Worm (Caenorhabditis elegans) whole organism, L2 larva: ENCODE data around the gene C54E10.10.

Source experiments
- C34F6.9 ChIP-seq: fragments of 150-350 bp; optimal IDR thresholded peaks from 2 replicates; lab custom pipeline; 2014; ENCODE audit warnings: missing biosample characterization, missing genetic modification characterization
- F13H6.1 ChIP-seq: sonication (generic microtip); optimal IDR thresholded peaks from 2 replicates; lab custom pipeline; 2016; ENCODE audit warnings: missing genetic modification characterization, missing compliant biosample characterization
- Y55F3AM.14 ChIP-seq: fragments of 200-800 bp; sonication (Bioruptor generic); optimal IDR thresholded peaks from 2 replicates; lab custom pipeline; 2018; ENCODE audit warnings: mild to moderate bottlenecking, missing genetic modification characterization, missing compliant biosample characterization
- ZK546.5 ChIP-seq: sonication (generic microtip); optimal IDR thresholded peaks from 2 replicates; lab custom pipeline; 2017; ENCODE audit warnings: missing biosample characterization, missing genetic modification characterization
- alr-1 ChIP-seq: fragments of 150-350 bp; optimal IDR thresholded peaks from 2 replicates; lab custom pipeline; 2014; ENCODE audit warnings: missing biosample characterization, missing genetic modification characterization
- aly-2 ChIP-seq: fragments of 150-350 bp; optimal IDR thresholded peaks from 2 replicates; lab custom pipeline; 2014; ENCODE audit warnings: missing biosample characterization, missing genetic modification characterization
- ama-1 ChIP-seq: fragments of 150-350 bp; optimal IDR thresholded peaks from 2 replicates; lab custom pipeline; 2018; ENCODE audit warnings: inconsistent platforms
- blmp-1 ChIP-seq: sonication (generic microtip); optimal IDR thresholded peaks from 2 replicates; lab custom pipeline; 2017; ENCODE audit warnings: missing genetic modification characterization, mild to moderate bottlenecking, missing compliant biosample characterization, antibody characterized with exemption, moderate library complexity; ENCODE audit not compliant: insufficient read depth
- ceh-16 ChIP-seq: fragments of 150-350 bp; optimal IDR thresholded peaks from 2 replicates; lab custom pipeline; 2014; ENCODE audit warnings: missing biosample characterization, missing genetic modification characterization
- ceh-82 ChIP-seq: fragments of 150-350 bp; optimal IDR thresholded peaks from 2 replicates; lab custom pipeline; 2014; ENCODE audit warnings: missing biosample characterization, missing genetic modification characterization
- crh-2 ChIP-seq: sonication (generic microtip); optimal IDR thresholded peaks from 2 replicates; lab custom pipeline; 2017; ENCODE audit warnings: missing biosample characterization, missing genetic modification characterization
- elt-1 ChIP-seq: fragments of 150-350 bp; optimal IDR thresholded peaks from 2 replicates; lab custom pipeline; 2014; ENCODE audit warnings: missing biosample characterization, missing genetic modification characterization
- elt-3 ChIP-seq: sonication (generic microtip); optimal IDR thresholded peaks from 2 replicates; lab custom pipeline; 2017; ENCODE audit warnings: missing biosample characterization, missing genetic modification characterization
- fos-1 ChIP-seq: fragments of 150-350 bp; optimal IDR thresholded peaks from 2 replicates; lab custom pipeline; 2014; ENCODE audit warnings: missing biosample characterization, missing genetic modification characterization
- gmeb-1 ChIP-seq: fragments of 150-350 bp; optimal IDR thresholded peaks from 2 replicates; lab custom pipeline; 2014; ENCODE audit warnings: missing biosample characterization, missing genetic modification characterization
- lin-11 ChIP-seq: fragments of 150-350 bp; sonication (generic microtip); optimal IDR thresholded peaks from 2 replicates; lab custom pipeline; 2014; ENCODE audit warnings: missing biosample characterization, missing genetic modification characterization, inconsistent platforms, mixed read lengths
- lin-13 ChIP-seq: fragments of 150-350 bp; optimal IDR thresholded peaks from 2 replicates; lab custom pipeline; 2014; ENCODE audit warnings: missing biosample characterization, missing genetic modification reagents, missing genetic modification characterization
- lsy-2 ChIP-seq, 2 experiments: fragments of 150-350 bp in 1 of 2; sonication (generic microtip) in 1 of 2; optimal IDR thresholded peaks; 2 replicates each; lab custom pipeline; 2014 to 2017; ENCODE audit warnings: missing biosample characterization in 2 of 2, missing genetic modification characterization in 2 of 2
- mab-5 ChIP-seq: fragments of 150-350 bp; optimal IDR thresholded peaks from 2 replicates; lab custom pipeline; 2014; ENCODE audit warnings: missing biosample characterization, missing genetic modification characterization
- mbf-1 ChIP-seq: sonication (generic microtip); optimal IDR thresholded peaks from 2 replicates; lab custom pipeline; 2017; ENCODE audit warnings: missing biosample characterization, missing genetic modification characterization
- mdl-1 ChIP-seq, 2 experiments: fragments of 150-350 bp in 1 of 2; sonication (generic microtip) in 1 of 2; optimal IDR thresholded peaks; 2 replicates each; lab custom pipeline; 2017; ENCODE audit warnings: missing biosample characterization in 2 of 2, missing genetic modification characterization in 2 of 2
- nhr-10 ChIP-seq: sonication (generic microtip); optimal IDR thresholded peaks from 2 replicates; lab custom pipeline; 2017; ENCODE audit warnings: missing biosample characterization, missing genetic modification characterization
- nhr-11 ChIP-seq: fragments of 150-350 bp; optimal IDR thresholded peaks from 2 replicates; lab custom pipeline; 2014; ENCODE audit warnings: missing biosample characterization, missing genetic modification characterization
- nhr-12 ChIP-seq: fragments of 150-350 bp; optimal IDR thresholded peaks from 2 replicates; lab custom pipeline; 2014; ENCODE audit warnings: missing biosample characterization, missing genetic modification characterization
- nhr-129 ChIP-seq: fragments of 150-350 bp; optimal IDR thresholded peaks from 2 replicates; lab custom pipeline; 2014; ENCODE audit warnings: missing biosample characterization, missing genetic modification characterization
- nhr-21 ChIP-seq: fragments of 150-350 bp; optimal IDR thresholded peaks from 2 replicates; lab custom pipeline; 2014; ENCODE audit warnings: missing biosample characterization, missing genetic modification characterization
- nhr-23 ChIP-seq: fragments of 150-350 bp; optimal IDR thresholded peaks from 2 replicates; lab custom pipeline; 2014; ENCODE audit warnings: missing biosample characterization, missing genetic modification reagents, missing genetic modification characterization
- nhr-237 ChIP-seq: fragments of 150-350 bp; optimal IDR thresholded peaks from 2 replicates; lab custom pipeline; 2014; ENCODE audit warnings: missing biosample characterization, missing genetic modification characterization
- nhr-25 ChIP-seq: fragments of 150-350 bp; sonication (generic microtip); optimal IDR thresholded peaks from 3 replicates; lab custom pipeline; 2014; ENCODE audit warnings: missing biosample characterization, missing genetic modification characterization
- nhr-6 ChIP-seq: fragments of 150-350 bp; optimal IDR thresholded peaks from 2 replicates; lab custom pipeline; 2014; ENCODE audit warnings: missing biosample characterization, missing genetic modification characterization
- nhr-77 ChIP-seq: fragments of 150-350 bp; optimal IDR thresholded peaks from 2 replicates; lab custom pipeline; 2014; ENCODE audit warnings: missing biosample characterization, missing genetic modification characterization
- peb-1 ChIP-seq: fragments of 150-350 bp; optimal IDR thresholded peaks from 2 replicates; lab custom pipeline; 2014; ENCODE audit warnings: missing biosample characterization, missing genetic modification characterization
- skn-1 ChIP-seq: sonication (generic microtip); optimal IDR thresholded peaks from 2 replicates; lab custom pipeline; 2017; ENCODE audit warnings: missing biosample characterization, missing genetic modification characterization
- sma-3 ChIP-seq: sonication (generic microtip); optimal IDR thresholded peaks from 2 replicates; lab custom pipeline; 2016; ENCODE audit warnings: missing genetic modification reagents, missing genetic modification characterization, missing compliant biosample characterization
- snpc-4 ChIP-seq: fragments of 150-350 bp; optimal IDR thresholded peaks from 2 replicates; lab custom pipeline; 2014; ENCODE audit warnings: missing biosample characterization, missing genetic modification characterization
- unc-55 ChIP-seq: fragments of 150-350 bp; sonication (generic microtip); optimal IDR thresholded peaks from 3 replicates; lab custom pipeline; 2014; ENCODE audit warnings: missing biosample characterization, missing genetic modification reagents, missing genetic modification characterization
- ztf-1 ChIP-seq: fragments of 200-800 bp; sonication (Bioruptor generic); conservative IDR thresholded peaks from 2 replicates; pipeline ENCODE4 v1.3.6; 2022; ENCODE audit warnings: missing genetic modification characterization, missing compliant biosample characterization
- ztf-4 ChIP-seq: fragments of 150-350 bp; optimal IDR thresholded peaks from 2 replicates; lab custom pipeline; 2014; ENCODE audit warnings: missing biosample characterization, missing genetic modification characterization

C54E10.10 gene

DNA sequence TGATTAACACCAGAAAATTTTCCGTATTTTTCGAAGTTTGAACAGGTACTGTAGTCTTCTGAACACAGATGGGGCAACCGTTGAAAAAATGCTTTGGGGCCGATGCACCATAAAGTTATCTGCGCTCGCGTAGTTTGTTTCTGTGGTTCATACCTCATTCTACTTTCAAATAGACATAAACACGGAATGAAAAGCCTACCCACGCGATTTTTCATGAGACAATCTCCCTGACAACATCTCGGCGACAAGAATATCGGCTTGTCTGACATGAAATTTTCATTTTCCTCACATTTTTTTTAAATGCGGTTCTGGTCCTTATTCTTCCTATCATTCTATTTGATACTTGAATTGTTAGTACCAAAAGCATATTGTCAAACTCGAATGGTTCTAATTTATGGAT lies 30.4 kb downstream of the C54E10.10 start, which contains the start of gene clec-257:
clec-257 (plus strand) TSS at position 301 of the 400 bp plus-strand sequence.
- TF ChIP-seq ceh-16 (tag; lab: Kevin White, UChicago) (no peak), nhr-6 (tag; lab: Kevin White, UChicago) (no peak), peb-1 (tag; lab: Kevin White, UChicago) (no peak), mdl-1 (tag; optimal IDR thresholded peaks at IDR 0.05; lab: Kevin White, UChicago) (no peak), lsy-2 (tag; optimal IDR thresholded peaks at IDR 0.05; lab: Kevin White, UChicago) (no peak), F13H6.1 (no peak), nhr-10 (tag; lab: Kevin White, UChicago) (no peak), mab-5 (no peak), alr-1 (tag; lab: Kevin White, UChicago) (no peak), ceh-82 (tag; lab: Kevin White, UChicago) (no peak), nhr-237 (tag; lab: Kevin White, UChicago) (no peak), crh-2 (tag; lab: Kevin White, UChicago) (no peak), ztf-4 (tag; lab: Kevin White, UChicago) (no peak), Y55F3AM.14 (GFP tag; lab: Kevin White, UChicago) (no peak), elt-1 (tag; lab: Kevin White, UChicago) (no peak), snpc-4 (tag; lab: Kevin White, UChicago) (no peak), C34F6.9 (tag; lab: Kevin White, UChicago) (no peak), nhr-21 (tag; lab: Kevin White, UChicago) (no peak), ama-1 (no peak), blmp-1 (no peak)

DNA sequence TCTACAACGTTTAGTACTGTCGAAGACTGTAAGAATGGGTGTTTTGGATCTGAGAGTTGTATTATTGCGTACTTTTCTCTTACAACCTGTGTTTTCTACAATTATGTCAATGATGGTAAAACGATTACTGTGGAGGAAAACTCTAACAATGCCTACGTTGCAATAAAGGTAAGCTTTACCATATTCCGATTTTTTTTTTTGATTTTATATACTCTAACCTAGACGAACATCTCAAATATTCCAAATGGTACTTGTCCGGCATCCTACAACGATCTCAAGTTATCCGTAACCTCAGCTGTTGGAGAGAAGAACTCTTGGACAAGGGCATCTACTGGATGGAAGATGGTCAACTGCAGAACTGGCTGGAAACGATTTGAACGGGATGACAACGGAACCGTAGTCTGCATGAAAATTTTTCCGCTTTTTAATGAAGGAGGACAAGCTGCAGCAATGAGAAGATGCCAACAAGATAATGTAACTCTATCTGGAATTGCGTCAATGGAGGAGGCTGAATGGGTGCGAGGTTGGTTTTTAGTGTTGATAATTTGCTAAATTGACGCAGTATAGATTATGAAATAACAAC lies 31.3 kb downstream of the C54E10.10 start:
- TF ChIP-seq crh-2 (tag; lab: Kevin White, UChicago) (no peak), nhr-25 (tag; lab: Kevin White, UChicago) (no peak), lin-13 (GFP tag; lab: Kevin White, UChicago) (no peak), F13H6.1 (no peak), nhr-11 (no peak), ZK546.5 (tag; lab: Kevin White, UChicago) (no peak), unc-55 (GFP tag; lab: Kevin White, UChicago) (no peak), mbf-1 (no peak), peb-1 (tag; lab: Kevin White, UChicago) (no peak), ama-1 (no peak), elt-3 (tag; lab: Kevin White, UChicago) (no peak), ztf-1 (no peak), nhr-129 (tag; lab: Kevin White, UChicago) (no peak), blmp-1 (no peak)

DNA sequence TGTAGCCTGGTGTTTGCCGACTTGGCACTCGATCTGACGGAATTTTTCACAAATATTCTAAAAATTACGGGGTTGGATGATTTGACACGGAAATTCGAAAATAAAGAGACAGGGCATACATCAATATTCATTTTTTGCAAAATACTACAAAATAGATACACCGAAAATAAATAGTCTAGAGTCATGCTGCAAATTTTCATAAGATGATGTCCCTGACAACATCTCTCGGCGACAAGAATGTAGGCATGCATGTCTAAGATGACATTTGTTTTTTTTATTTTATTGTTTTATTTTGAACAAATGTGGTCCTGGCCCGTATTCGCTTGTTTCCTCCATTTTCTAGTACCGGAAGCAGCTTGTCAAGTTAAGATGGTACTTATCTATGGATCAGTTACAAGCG lies 31.8 kb downstream of the C54E10.10 start, which contains the start of gene clec-256:
clec-256 (plus strand) TSS at position 301 of the 400 bp plus-strand sequence.
- TF ChIP-seq nhr-77 (tag; lab: Kevin White, UChicago) (no peak), elt-1 (tag; lab: Kevin White, UChicago) (no peak), ztf-4 (tag; lab: Kevin White, UChicago) (no peak), nhr-129 (tag; lab: Kevin White, UChicago) (no peak), skn-1 (tag; lab: Kevin White, UChicago) (no peak), sma-3 (GFP tag; lab: Kevin White, UChicago) (no peak), mbf-1 (no peak), nhr-23 (no peak), lsy-2 (tag; optimal IDR thresholded peaks at IDR 0.05; lab: Kevin White, UChicago) (no peak), F13H6.1 (no peak), gmeb-1 (tag; lab: Kevin White, UChicago) (no peak), lin-11 (tag; lab: Kevin White, UChicago) (no peak), fos-1 (tag; lab: Kevin White, UChicago) (no peak), nhr-21 (tag; lab: Kevin White, UChicago) (no peak), ama-1 (no peak), blmp-1 (no peak), nhr-12 (no peak), nhr-11 (no peak)

DNA sequence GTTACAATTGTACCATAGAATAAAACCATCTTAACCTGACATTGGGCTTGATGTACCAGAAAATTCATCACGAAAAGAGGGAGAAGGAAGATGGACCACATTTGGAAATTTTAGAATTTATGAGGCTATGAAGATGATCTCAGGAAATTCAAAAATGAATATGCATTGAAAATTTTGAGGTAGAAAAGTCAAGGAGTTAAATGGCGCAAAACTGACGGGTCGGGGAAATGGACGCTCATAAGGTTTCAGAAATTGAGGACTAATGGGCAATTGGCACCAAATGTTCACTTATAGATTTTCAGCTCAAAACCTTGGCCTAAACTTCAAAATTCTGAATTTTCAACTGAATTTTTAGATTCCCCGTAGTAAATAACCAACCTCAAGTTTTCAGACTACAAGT lies 32.5 kb downstream of the C54E10.10 start, which contains the start of gene clec-255:
clec-255 (minus strand) TSS at position 101 of the 400 bp plus-strand sequence.
- no peak for TF ChIP-seq gmeb-1 (tag; lab: Kevin White, UChicago)
- TF ChIP-seq aly-2, result no peak
- no peak for TF ChIP-seq ZK546.5 (tag; lab: Kevin White, UChicago)
- no peak for TF ChIP-seq nhr-12
- TF ChIP-seq nhr-21 (tag; lab: Kevin White, UChicago), result no peak
